Worm (Caenorhabditis elegans): Measurements from ENCODE around the gene cest-8.

- TF ChIP-seq lin-13 (GFP tag; optimal IDR thresholded peaks at IDR 0.05): no peak
- TF ChIP-seq nhr-237 (tag; optimal IDR thresholded peaks at IDR 0.05): no peak
- TF ChIP-seq ztf-11 (tag; optimal IDR thresholded peaks at IDR 0.05): no peak
- TF ChIP-seq ceh-16 (tag; optimal IDR thresholded peaks at IDR 0.05): no peak
- TF ChIP-seq zag-1 (tag; optimal IDR thresholded peaks at IDR 0.05): no peak
- TF ChIP-seq nhr-77 (tag; optimal IDR thresholded peaks at IDR 0.05): no peak
- TF ChIP-seq ama-1 (optimal IDR thresholded peaks at IDR 0.05): no peak
- no peak for TF ChIP-seq snpc-4 (tag; optimal IDR thresholded peaks at IDR 0.05)
Measured at ce11 chrX:12184393-12184792, 35.1 kb upstream of the cest-8 start.

Data from whole organism, L2 larva.